Worm (Caenorhabditis elegans): Measurements from ENCODE around the gene nhr-57.

DNA sequence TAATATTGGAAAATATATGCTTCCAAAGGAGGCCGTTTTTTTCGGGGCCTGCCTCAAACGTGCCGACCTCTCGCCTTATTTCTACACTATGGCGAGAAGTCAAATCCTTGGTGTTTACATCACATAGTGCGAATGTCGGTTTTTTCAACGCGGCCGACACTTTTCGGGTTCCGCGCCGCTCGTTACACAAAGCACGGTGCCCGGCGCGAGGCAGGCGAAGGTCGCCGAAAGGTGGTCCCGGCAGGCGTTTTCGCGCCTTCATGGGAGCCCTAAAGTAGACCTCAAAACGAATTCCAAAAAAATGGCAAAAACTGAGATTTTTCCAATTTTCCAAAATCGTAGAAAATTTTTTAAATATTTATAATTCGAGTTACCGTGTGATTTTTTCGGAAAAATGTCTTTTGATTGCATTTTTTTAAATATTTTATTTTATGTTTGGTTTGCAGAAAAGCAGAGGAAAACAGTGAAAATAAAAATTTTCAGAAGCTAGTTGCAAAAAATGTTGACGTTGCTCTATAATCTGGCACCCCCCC lies 6.1 kb upstream of the nhr-57 start, which contains the start of gene T05B4.12:
- TF ChIP-seq ceh-82 (tag; optimal IDR thresholded peaks at IDR 0.05) = no peak
- no peak for TF ChIP-seq nhr-77 (tag; optimal IDR thresholded peaks at IDR 0.05)
- TF ChIP-seq nhr-237 (tag; optimal IDR thresholded peaks at IDR 0.05) = no peak
- TF ChIP-seq zag-1 (tag; optimal IDR thresholded peaks at IDR 0.05) = no peak
- TF ChIP-seq gei-8 (GFP tag; optimal IDR thresholded peaks at IDR 0.05) = no peak
